Fruit fly (Drosophila melanogaster) whole organism, adult: ENCODE measurements around the gene lbl.

Experiments used
- CG11617 ChIP-seq: fragments of 200-800 bp; sonication (Bioruptor generic); optimal IDR thresholded peaks from 2 replicates; lab custom pipeline; 2017; ENCODE audit warnings: mild to moderate bottlenecking, missing biosample characterization, missing genetic modification reagents, missing genetic modification characterization
- CG12768 ChIP-seq: fragments of 200-800 bp; sonication (Bioruptor generic); optimal IDR thresholded peaks from 2 replicates; lab custom pipeline; 2017; ENCODE audit warnings: missing biosample characterization, missing genetic modification characterization, mild to moderate bottlenecking, moderate library complexity, missing genetic modification reagents
- CG14711 ChIP-seq: fragments of 200-800 bp; sonication (Bioruptor generic); optimal IDR thresholded peaks from 2 replicates; lab custom pipeline; 2018; ENCODE audit warnings: missing biosample characterization, mild to moderate bottlenecking, missing genetic modification characterization, moderate library complexity
- CG33017 ChIP-seq: fragments of 200-800 bp; sonication (Bioruptor generic); optimal IDR thresholded peaks from 2 replicates; lab custom pipeline; 2018; ENCODE audit warnings: missing biosample characterization, mild to moderate bottlenecking, missing genetic modification characterization, moderate library complexity
- CG7101 ChIP-seq: fragments of 200-800 bp; sonication (Bioruptor generic); optimal IDR thresholded peaks from 2 replicates; lab custom pipeline; 2018; ENCODE audit warnings: missing biosample characterization, mild to moderate bottlenecking, missing genetic modification characterization, moderate library complexity
- Hr96 ChIP-seq: fragments of 200-800 bp; sonication (Bioruptor generic); optimal IDR thresholded peaks from 2 replicates; lab custom pipeline; 2016; ENCODE audit warnings: missing biosample characterization, missing genetic modification characterization
- Mnt ChIP-seq: fragments of 200-800 bp; sonication (Bioruptor generic); optimal IDR thresholded peaks from 2 replicates; lab custom pipeline; 2016; ENCODE audit warnings: missing biosample characterization, mild to moderate bottlenecking, missing genetic modification characterization
- cnc ChIP-seq, 2 experiments: fragments of >200 bp; optimal IDR thresholded peaks; 2 replicates each; lab custom pipeline; 2017
- kay ChIP-seq: fragments of 200-800 bp; sonication (Bioruptor generic); peaks from one replicate; lab custom pipeline; 2016; ENCODE audit warnings: missing biosample characterization, missing genetic modification characterization, borderline replicate concordance
- toe ChIP-seq: fragments of 200-800 bp; sonication (Bioruptor generic); optimal IDR thresholded peaks from 2 replicates; lab custom pipeline; 2016; ENCODE audit warnings: missing biosample characterization, missing genetic modification characterization

DNA sequence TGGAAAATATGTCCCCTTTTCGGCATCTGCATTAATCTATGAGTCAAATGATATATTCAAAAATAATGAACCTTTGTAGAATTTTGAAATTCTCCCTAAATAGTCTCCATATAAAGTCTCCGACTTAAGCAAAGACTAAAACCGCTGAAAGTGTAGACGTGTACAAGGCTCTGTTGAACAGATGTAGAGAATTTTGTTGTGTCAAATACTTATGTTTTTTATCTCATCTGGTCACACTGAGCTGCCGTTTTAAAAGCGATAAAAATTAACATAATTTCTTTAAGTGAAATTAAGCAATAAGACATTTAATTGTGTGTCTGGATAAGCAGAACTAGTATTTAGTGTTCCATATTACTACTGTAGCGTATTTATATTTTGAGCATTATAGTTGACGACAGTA is 47.8 kb downstream of the lbl start:
- TF ChIP-seq CG33017 (tag; lab: Kevin White, UChicago), result no peak
- no peak for TF ChIP-seq CG12768 (GFP tag; lab: Kevin White, UChicago)
- no peak for TF ChIP-seq toe (GFP tag; lab: Kevin White, UChicago)
- TF ChIP-seq CG14711 (tag; lab: Kevin White, UChicago), result no peak
- no peak for TF ChIP-seq Hr96 (GFP tag; lab: Kevin White, UChicago)
- TF ChIP-seq CG7101 (tag; lab: Kevin White, UChicago), result no peak
- TF ChIP-seq kay, result no peak
- TF ChIP-seq CG11617 (GFP tag; lab: Kevin White, UChicago), result no peak
- no peak for TF ChIP-seq cnc (optimal IDR thresholded peaks at IDR 0.05; lab: Kevin White, UChicago)
- no peak for TF ChIP-seq Mnt (GFP tag; lab: Kevin White, UChicago)
